Fruit fly (Drosophila melanogaster): ENCODE measurements around the gene hoe2.

Gene hoe2

DNA sequence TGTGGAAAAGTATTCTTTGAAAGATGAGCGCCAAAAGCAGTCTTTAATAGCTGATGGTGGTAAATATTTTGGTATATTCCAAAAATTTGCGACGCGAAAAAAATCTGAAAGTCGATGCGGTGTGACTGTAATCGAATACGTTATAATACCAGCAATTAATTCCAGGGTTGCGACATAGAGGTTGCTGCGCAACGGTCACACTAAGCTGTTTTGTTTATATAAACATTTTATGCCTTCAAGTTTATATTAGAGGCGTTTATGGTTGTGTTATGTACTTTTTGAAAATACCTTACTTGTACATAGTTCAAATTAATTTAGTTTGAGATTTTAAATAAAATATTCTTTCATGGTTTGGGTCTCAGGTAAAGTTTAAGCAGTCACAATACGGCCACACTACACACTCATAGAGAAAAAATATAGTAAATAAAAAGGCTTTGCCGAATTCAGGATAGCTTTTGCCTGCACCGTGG is 35.1 kb upstream of the hoe2 start, which contains the start of gene CG14043 (continued):
- TF ChIP-seq vfl (GFP tag; optimal IDR thresholded peaks at IDR 0.05): no peak
- no peak for TF ChIP-seq Usf (GFP tag; optimal IDR thresholded peaks at IDR 0.05)
- peak; percentile 94 for TF ChIP-seq pzg (GFP tag; optimal IDR thresholded peaks at IDR 0.05)
- no peak for TF ChIP-seq CG8944 (GFP tag; optimal IDR thresholded peaks at IDR 0.05)
- TF ChIP-seq CG14667 (GFP tag; IDR thresholded peaks at IDR 0.05): no peak
- peak; percentile 4 for TF ChIP-seq gro (GFP tag; optimal IDR thresholded peaks at IDR 0.05)
- TF ChIP-seq CG1529 (GFP tag; optimal IDR thresholded peaks at IDR 0.05): no peak
- TF ChIP-seq Atf6 (GFP tag; IDR thresholded peaks at IDR 0.05): no peak
- TF ChIP-seq nerfin-1 (tag; optimal IDR thresholded peaks at IDR 0.05): no peak
- TF ChIP-seq zen2 (GFP tag; IDR thresholded peaks at IDR 0.05; ENCODE audit: partially characterized antibody): no peak
- no peak for TF ChIP-seq CG9876 (GFP tag; optimal IDR thresholded peaks at IDR 0.05)
- peak; percentile 59 for TF ChIP-seq slbo (GFP tag; IDR thresholded peaks at IDR 0.05)
- TF ChIP-seq CG3838 (GFP tag; optimal IDR thresholded peaks at IDR 0.05): no peak
- peak; percentile 91 for TF ChIP-seq CG7928 (GFP tag; optimal IDR thresholded peaks at IDR 0.05)
- TF ChIP-seq eve (GFP tag; optimal IDR thresholded peaks at IDR 0.05): no peak
- peak; percentile 4 for TF ChIP-seq tin (GFP tag; optimal IDR thresholded peaks at IDR 0.05)
- TF ChIP-seq ftz-f1 (GFP tag; optimal IDR thresholded peaks at IDR 0.05): peak; percentile 21
- no peak for TF ChIP-seq CG13894 (tag; optimal IDR thresholded peaks at IDR 0.05)
- TF ChIP-seq CG31441 (GFP tag; IDR thresholded peaks at IDR 0.05): no peak
- no peak for TF ChIP-seq cad (GFP tag; optimal IDR thresholded peaks at IDR 0.05)
- no peak for TF ChIP-seq Atf-2 (GFP tag; optimal IDR thresholded peaks at IDR 0.05)
- no peak for TF ChIP-seq seq (GFP tag; IDR thresholded peaks at IDR 0.05)
- TF ChIP-seq abd-A (tag; optimal IDR thresholded peaks at IDR 0.05): no peak
- TF ChIP-seq Side (GFP tag; optimal IDR thresholded peaks at IDR 0.05): no peak
- TF ChIP-seq CG12236 (GFP tag; optimal IDR thresholded peaks at IDR 0.05): no peak
- TF ChIP-seq Dek (tag; optimal IDR thresholded peaks at IDR 0.05): peak; percentile 53
- peak; percentile 33 for TF ChIP-seq lilli (GFP tag; optimal IDR thresholded peaks at IDR 0.05)
- TF ChIP-seq Max (GFP tag; optimal IDR thresholded peaks at IDR 0.05): peak; percentile 21
- peak; percentile 19 for TF ChIP-seq CG12155 (GFP tag; optimal IDR thresholded peaks at IDR 0.05)
- peak; percentile 35 for TF ChIP-seq dm (GFP tag; optimal IDR thresholded peaks at IDR 0.05)
- TF ChIP-seq z (GFP tag; IDR thresholded peaks at IDR 0.05): no peak
- peak; percentile 4 for TF ChIP-seq Neu2 (GFP tag; optimal IDR thresholded peaks at IDR 0.05; ENCODE audit: borderline replicate concordance)
- no peak for TF ChIP-seq CG17802 (tag; optimal IDR thresholded peaks at IDR 0.05)
- no peak for TF ChIP-seq D (optimal IDR thresholded peaks at IDR 0.05)
- no peak for TF ChIP-seq D (GFP tag; optimal IDR thresholded peaks at IDR 0.05)
- TF ChIP-seq ken (GFP tag; IDR thresholded peaks at IDR 0.05): no peak; the same call in 2 of the 3 replicates
- TF ChIP-seq CG3065 (GFP tag; optimal IDR thresholded peaks at IDR 0.05): no peak
- no peak for TF ChIP-seq CG14860 (GFP tag; IDR thresholded peaks at IDR 0.05; ENCODE audit: partially characterized antibody)
- no peak for TF ChIP-seq nerfin-2 (GFP tag; IDR thresholded peaks at IDR 0.05; ENCODE audit: partially characterized antibody)
- TF ChIP-seq hth (optimal IDR thresholded peaks at IDR 0.05): no peak
- TF ChIP-seq tio (GFP tag; optimal IDR thresholded peaks at IDR 0.05): no peak
- no peak for TF ChIP-seq CG6689 (GFP tag; IDR thresholded peaks at IDR 0.05)
- TF ChIP-seq B-H2 (GFP tag; optimal IDR thresholded peaks at IDR 0.05): no peak
- TF ChIP-seq CG9797 (GFP tag; optimal IDR thresholded peaks at IDR 0.05): peak; percentile 99
- TF ChIP-seq CG7839 (tag; optimal IDR thresholded peaks at IDR 0.05): no peak
- no peak for TF ChIP-seq inv (GFP tag; IDR thresholded peaks at IDR 0.05; ENCODE audit: partially characterized antibody)
- TF ChIP-seq Nf-YB (GFP tag; optimal IDR thresholded peaks at IDR 0.05): no peak
- TF ChIP-seq CG10462 (GFP tag; optimal IDR thresholded peaks at IDR 0.05): no peak
- TF ChIP-seq sug (tag; optimal IDR thresholded peaks at IDR 0.05): peak; percentile 46
- no peak for TF ChIP-seq fd96Cb (tag; optimal IDR thresholded peaks at IDR 0.05)
- TF ChIP-seq CG6791 (GFP tag; IDR thresholded peaks at IDR 0.05; ENCODE audit: partially characterized antibody): no peak
- TF ChIP-seq tna (GFP tag; IDR thresholded peaks at IDR 0.05; ENCODE audit: partially characterized antibody): no peak

All from whole organism, embryonic.